Fruit fly (Drosophila melanogaster) whole organism, larva: ENCODE results near the gene Indy-2.
A peak's percentile ranks its signal among the peaks of the same experiment; 100 is the strongest.

Source experiments
- noc ChIP-seq: fragments of 200-800 bp; sonication (Bioruptor generic); optimal IDR thresholded peaks from 3 replicates; lab custom pipeline; 2019; ENCODE audit warnings: missing biosample characterization, mild to moderate bottlenecking, missing genetic modification characterization, moderate library complexity

The Indy-2 gene

DNA sequence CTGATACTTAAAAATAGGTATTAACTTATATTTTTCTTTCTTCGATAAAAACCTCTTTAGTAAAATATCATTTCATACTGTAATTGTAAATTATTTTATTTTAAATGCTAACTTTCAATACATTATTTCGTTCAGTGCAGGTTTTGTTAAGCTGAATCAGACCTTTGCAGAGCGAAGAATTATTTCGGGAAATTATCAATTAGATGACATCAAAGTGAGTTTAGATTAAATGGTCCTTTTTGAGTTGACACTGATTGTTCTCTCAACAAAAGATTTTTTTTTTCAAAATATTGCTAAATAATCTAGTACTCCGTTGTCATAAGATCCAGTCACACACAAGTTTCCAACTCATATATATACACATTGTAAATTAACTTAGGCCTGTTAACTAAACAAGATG lies at the start of gene Indy-2, which contains the start of gene CG33934:
TSS of gene Indy-2 (plus strand) at position 301 of the 400 bp plus-strand sequence.
TSS of gene CG33934 (plus strand) at position 301 of the 400 bp plus-strand sequence.
- TF ChIP-seq noc (tag; lab: Kevin White, UChicago): no peak

DNA sequence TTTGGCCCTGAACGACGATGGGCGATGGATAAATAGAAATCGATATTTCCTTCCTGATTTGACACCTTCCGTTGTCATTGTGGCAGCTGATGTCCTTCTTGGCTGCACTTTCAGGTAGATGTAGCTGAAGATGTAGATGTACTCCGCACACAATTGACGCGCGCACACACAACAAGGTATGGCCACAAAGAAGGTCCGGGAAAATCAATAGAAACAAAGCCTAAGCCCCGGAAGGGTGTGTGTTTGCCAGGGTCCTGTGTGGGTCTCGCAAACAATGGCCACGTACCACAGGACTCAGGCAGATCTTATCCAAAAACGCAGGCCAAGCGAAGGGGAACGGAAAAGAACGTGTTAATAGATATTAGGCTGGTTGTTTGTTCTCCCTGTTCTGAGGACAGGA lies 47.1 kb upstream of the Indy-2 start:
- TF ChIP-seq noc (tag; lab: Kevin White, UChicago): no peak

DNA sequence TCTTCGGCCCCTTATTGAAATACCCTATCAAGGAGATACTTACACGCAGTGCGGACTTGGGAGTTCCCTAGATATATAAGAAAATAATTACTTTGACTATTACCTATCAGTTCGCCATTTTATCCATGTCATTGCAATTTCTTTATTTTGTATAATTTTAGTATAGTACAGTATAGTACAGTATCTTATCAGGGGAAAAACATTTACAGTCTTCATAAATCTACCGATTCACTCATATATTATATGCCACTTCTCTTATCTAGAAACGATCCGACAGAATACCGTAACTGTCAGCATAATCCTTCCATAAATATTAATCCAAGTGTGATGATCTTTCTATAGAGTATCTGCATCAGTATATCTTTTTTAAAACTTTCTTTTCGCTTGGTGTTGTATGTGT lies 46.1 kb upstream of the Indy-2 start:
- no peak for TF ChIP-seq noc (tag; lab: Kevin White, UChicago)

DNA sequence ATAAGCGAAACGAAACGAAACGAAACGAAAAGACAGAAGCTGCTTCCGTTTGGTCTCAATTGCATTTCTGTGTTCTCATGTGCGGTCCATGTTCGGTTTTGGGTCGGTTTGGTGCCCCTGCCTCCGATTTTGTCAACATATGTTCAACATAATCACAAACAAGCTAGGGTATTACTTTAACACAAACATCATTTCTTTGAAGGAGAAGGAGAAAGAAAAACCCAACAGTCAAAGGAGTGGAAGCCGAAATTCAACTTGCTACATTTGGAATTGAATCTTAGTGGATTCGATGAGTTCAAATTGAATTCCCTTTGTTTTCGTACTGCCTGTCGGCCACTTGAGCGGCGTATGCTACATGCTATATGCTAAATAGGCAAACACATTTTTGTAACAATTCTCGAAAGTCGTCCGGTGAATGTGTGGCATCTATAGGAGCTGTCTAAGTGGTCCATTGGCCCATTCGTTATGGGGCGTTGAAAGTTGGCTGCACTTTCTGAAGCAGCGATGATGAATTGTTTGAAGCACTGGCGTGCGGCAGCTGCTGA lies 45.0 kb upstream of the Indy-2 start:
- no peak for TF ChIP-seq noc (tag; lab: Kevin White, UChicago)

DNA sequence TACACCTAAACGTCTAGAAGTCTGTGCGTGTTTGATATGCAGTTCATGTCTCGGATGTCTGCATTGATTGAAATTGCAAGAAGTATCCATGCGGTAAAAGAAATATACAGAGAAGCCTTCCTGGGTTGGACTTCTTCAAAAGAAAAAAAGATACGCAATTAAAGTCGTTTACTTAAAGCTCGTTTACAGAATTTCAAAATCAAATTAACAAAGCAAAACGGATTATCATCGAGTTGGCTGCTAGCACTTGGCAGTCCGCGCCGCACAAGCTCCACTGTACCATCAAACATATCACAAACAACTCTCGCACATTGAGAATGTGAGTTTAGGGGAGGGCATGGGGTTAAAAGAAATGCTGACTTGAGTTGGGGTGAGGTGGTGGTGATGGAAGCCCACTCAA lies 44.1 kb upstream of the Indy-2 start:
- peak; percentile 4 for TF ChIP-seq noc (tag; lab: Kevin White, UChicago)

DNA sequence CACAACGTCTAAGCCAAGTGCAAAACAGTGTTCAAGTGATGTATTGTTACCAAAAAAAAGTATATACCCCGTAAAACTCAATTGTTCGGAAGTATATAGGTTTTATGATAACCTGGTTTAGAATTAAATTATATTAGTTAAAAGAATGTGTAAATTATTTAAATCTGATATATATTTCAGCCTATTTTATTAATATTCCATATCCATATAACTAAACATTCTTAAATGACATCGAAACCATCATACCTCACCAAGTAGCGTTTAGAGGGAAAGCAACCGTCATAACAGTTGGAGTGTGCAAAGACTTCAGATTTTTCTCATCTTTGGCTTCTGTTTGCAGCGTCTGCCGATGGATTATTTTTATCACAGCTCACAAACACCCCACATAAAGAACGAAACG lies 43.1 kb upstream of the Indy-2 start:
- peak; percentile 86 for TF ChIP-seq noc (tag; lab: Kevin White, UChicago)

DNA sequence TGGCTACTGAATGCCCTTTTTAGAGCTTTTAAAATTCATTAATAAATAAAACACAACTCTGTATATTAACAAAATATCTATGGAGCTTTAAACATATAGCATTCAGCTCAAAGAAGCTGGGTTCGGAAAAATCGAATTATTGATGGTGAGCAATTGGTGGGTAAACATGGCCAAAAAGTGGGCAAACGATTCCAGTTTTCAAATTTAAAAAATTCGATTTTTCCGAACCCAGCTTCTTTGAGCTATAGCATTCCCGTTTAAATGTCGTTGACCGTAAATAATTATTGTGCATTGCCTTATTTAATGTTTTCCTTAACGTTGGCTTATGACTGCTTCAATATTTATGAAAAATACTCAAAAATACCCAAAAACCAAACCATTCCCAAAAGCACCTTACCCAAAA lies 41.0 kb upstream of the Indy-2 start:
- TF ChIP-seq noc (tag; lab: Kevin White, UChicago): no peak

DNA sequence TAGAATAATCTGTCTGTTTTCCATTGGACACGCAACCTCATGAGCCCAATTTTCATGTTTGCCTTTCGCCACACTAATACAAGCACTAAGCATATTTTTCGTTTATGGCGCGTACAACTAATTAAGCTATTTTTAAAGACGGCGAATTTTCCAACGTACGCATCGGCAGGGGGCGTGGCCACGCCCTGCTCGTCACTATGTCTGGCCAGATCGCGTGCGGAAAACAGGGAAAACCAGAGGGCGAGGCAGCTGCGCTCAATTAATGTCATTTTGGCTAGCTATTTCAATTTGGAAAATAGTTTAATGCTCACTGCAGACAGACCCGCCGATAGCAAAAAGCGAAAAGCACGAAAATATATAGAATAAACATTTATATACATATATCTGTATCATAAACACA lies 37.9 kb upstream of the Indy-2 start:
- TF ChIP-seq noc (tag; lab: Kevin White, UChicago): no peak

DNA sequence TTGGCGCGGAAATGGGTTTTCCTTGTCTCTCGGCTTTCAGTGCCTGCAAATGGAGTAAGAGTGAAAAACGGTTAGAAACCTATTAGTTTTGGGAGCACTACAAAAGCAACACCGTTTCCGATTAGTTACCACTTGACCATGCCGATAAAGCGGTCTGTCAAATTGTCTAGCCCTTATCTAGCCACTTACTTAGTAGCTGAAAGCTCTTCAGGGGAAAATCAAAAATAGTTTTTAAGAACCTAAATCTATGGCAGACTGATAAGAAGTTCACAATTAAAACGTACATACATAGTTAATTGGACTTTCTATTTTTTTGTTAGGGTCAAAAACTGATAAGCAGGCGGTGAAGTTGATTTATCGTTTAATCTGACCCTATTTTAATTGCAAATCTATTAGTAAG lies 35.9 kb upstream of the Indy-2 start:
- peak; percentile 68 for TF ChIP-seq noc (tag; lab: Kevin White, UChicago)

DNA sequence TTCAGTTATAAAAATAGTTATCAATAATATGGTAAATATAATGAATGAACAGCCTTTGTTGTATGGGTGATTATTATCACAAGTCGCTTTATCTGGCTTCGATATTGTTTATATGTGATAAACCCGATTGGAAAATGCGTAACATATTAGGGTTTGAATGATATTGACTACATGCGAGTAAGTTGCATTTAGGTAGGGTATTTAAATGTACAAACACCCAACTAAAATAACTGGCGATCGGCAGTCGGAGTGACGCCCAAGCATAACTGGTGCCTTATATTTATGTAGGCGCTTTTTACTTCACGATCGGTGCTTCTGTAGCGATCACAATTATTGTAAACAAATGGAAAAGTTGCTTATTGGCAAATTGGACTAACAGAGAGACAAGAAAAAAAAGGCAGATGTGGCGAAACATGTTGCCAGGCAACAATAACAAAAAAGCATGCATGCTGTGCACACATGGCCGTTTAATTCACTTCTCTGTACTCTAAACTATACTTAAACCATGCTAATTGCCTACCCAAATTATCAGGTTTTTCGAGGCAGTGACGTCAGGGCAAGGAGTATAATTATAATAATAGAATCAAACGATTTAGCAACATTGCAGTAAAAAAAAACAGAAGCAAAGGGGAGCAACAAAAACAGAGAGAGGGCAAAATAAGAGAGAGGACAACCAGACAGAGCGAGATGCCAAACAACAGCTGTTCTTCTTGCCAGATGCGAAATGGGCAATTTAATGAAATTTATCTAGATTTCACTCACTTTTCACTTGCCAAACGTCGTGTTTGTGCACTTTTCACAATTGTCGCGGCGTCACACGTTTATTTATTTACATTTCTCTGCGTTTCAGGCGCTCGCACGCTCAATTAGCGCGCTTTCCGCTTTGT lies 34.9 kb upstream of the Indy-2 start:
- no peak for TF ChIP-seq noc (tag; lab: Kevin White, UChicago)

DNA sequence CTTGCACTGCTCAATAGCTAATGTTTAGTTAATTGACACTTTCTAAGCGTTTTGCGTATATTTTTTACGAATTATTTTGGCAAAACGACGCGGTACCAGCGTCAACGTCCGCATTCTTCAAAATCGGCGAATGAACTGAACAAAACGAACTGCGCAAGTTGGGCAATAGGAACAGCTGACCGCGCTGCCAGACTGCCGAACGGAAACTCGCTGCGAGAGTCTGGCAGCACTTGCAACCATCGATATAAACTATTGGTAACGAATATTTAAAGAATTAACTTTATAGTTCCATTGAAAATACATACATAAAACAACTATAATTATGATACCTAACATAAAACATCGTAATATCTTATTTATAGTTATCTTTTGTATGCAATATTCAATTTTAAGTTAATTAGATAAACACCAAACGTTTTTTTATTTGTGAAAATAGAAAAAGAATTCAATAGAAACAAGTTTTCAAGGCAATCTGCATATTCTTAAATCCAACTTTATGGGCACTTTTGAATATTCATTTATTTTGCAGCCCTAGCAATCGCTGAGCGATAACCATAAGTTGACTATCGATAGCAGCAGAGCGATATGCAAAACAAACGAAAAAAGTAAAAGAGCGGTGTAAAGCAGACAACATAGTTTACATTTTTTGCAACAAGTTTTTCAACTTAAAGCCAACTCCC lies 34.0 kb upstream of the Indy-2 start, which contains the start of the genes Hs6st and MED25:
TSS of gene Hs6st (minus strand) at position 141 of the 680 bp plus-strand sequence.
TSS of gene MED25 (plus strand) at position 576 of the 680 bp plus-strand sequence.
- TF ChIP-seq noc (tag; lab: Kevin White, UChicago): peak; percentile 61

DNA sequence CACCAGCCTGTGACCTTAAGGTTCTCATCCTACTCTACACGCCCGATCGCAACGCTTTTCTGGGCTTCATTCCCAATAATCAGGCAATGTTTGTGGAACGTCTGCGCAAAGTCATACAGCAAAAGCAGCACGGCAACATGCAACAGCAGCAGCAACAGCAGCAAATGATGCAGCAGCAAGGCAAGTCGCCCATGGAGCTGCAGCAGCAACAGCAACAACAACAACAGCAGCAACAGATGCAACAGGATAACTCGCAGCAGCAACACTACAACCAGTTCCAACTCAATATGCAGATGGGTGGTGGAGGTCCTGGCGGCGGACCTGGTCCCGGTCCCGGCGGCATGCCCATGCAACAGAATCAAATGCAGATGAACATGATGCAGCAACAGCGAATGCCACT lies 31.6 kb upstream of the Indy-2 start:
- no peak for TF ChIP-seq noc (tag; lab: Kevin White, UChicago)

DNA sequence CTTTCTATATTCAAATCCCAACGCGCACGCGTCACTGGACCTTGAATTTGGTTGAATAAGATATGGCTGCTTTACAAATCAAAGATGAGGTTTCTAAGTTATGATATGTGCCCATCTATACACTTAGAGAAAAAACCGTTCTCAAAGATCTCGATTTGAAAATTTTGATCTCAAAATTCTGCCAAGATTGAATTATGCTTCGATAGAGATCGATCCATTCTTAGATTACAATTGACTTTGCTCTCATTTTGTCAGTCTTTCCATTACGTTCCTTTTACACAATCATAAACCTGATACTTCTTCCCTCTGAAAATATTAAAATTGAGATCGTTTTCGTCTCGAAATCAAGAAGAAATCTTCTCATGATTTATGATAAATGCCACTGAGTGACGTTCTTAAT lies 29.9 kb upstream of the Indy-2 start:
- no peak for TF ChIP-seq noc (tag; lab: Kevin White, UChicago)

DNA sequence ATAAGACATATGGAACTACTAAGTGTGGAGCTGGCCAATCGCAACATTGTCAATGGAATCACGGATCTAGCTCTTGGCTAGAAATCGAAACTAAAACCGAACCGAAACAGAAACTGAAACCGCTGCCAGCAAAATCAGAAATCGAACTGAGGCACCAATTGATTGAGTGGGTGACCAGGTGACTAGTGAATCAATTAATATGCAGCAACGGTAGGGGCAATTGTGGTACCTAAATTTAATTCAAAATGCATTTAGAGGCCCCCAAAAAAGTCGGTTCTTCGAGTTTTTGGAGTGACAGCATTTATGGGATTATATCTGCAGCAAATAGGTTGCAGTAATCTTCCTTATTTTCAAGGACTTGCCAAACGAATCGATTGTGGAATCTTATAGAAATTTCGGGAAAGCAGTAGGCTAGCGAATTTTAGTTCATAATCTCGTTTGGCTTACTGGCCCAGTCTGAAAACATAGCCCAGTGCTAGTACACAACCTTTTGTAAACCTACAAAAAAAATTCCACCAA lies 29.1 kb upstream of the Indy-2 start, which contains the start of the genes CG17190 and CG4836:
TSS of gene CG17190 (minus strand) at position 101 of the 519 bp plus-strand sequence.
TSS of gene CG4836 (plus strand) at position 469 of the 519 bp plus-strand sequence.
- no peak for TF ChIP-seq noc (tag; lab: Kevin White, UChicago)

DNA sequence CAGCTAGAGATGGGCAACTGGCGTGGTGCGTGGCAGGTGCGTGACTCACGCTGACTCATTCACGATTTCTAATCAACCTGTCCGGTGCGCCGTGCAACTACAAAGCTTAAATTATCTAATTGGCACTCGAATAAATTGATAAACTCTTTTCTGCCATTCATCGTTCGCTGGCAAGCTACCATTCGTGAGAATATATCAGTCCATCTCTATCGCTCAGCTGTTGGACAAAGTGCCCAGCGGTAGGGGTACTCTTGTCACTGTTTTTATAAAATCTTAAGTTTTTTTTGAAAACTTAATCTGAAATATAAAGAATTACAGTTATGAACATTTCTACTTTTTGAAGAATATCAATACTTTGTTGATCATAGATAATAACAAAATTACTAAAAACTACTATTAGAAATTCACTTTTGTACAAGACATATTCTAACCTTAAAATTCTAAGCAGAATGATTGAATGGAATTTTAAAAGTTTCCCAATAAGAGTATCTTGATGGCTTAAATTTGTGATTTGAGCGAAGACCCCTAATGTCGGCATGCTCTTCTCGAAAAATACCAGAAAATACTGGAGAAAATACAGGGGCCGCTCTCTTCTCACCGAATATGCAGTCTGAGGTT lies 21.3 kb upstream of the Indy-2 start, which contains the start of the genes PIG-L and psidin:
TSS of gene PIG-L (minus strand) at position 187 of the 618 bp plus-strand sequence.
TSS of gene psidin (plus strand) at position 553 of the 618 bp plus-strand sequence.
- no peak for TF ChIP-seq noc (tag; lab: Kevin White, UChicago)
